Worm (Caenorhabditis elegans) whole organism, young adult: Measurements from ENCODE around the gene ZC190.7.

Experiments used
- Y56A3A.18 ChIP-seq: fragments of 200-800 bp; sonication (Bioruptor generic); IDR thresholded peaks from 2 replicates; pipeline ENCODE4 v1.3.6; 2022; ENCODE audit warnings: missing genetic modification reagents, missing genetic modification characterization, missing compliant biosample characterization
- ceh-100 ChIP-seq: fragments of 200-800 bp; sonication (Bioruptor generic); IDR thresholded peaks from 2 replicates; pipeline ENCODE4 v1.3.6; 2022; ENCODE audit warnings: missing genetic modification reagents, missing genetic modification characterization, missing compliant biosample characterization
- efl-1 ChIP-seq: fragments of 150-350 bp; optimal IDR thresholded peaks from 2 replicates; lab custom pipeline; 2014; ENCODE audit warnings: missing biosample characterization, missing genetic modification reagents, missing genetic modification characterization
- ekl-4 ChIP-seq: fragments of 200-800 bp; sonication (Bioruptor generic); IDR thresholded peaks from 2 replicates; pipeline ENCODE4 v1.3.6; 2022; ENCODE audit warnings: missing genetic modification reagents, missing genetic modification characterization, missing compliant biosample characterization
- hrde-1 ChIP-seq: sonication (generic microtip); optimal IDR thresholded peaks from 2 replicates; lab custom pipeline; 2016; ENCODE audit warnings: missing genetic modification characterization, mild to moderate bottlenecking, missing compliant biosample characterization, moderate library complexity, missing genotype, missing genetic modification reagents, borderline replicate concordance
- pha-4 ChIP-seq: fragments of 150-350 bp; sonication (generic microtip); optimal IDR thresholded peaks from 2 replicates; lab custom pipeline; 2014; ENCODE audit warnings: missing biosample characterization, missing genetic modification reagents, missing genetic modification characterization
- sdz-38 ChIP-seq: sonication (generic microtip); optimal IDR thresholded peaks from 2 replicates; lab custom pipeline; 2016; ENCODE audit warnings: missing genotype, missing genetic modification characterization, missing compliant biosample characterization
- unc-62 ChIP-seq: fragments of 150-350 bp; optimal IDR thresholded peaks from 2 replicates; lab custom pipeline; 2014; ENCODE audit warnings: missing biosample characterization, missing genetic modification reagents, missing genetic modification characterization
- ztf-26 ChIP-seq: sonication (generic microtip); optimal IDR thresholded peaks from 2 replicates; lab custom pipeline; 2017; ENCODE audit warnings: missing genetic modification characterization, missing compliant biosample characterization

DNA sequence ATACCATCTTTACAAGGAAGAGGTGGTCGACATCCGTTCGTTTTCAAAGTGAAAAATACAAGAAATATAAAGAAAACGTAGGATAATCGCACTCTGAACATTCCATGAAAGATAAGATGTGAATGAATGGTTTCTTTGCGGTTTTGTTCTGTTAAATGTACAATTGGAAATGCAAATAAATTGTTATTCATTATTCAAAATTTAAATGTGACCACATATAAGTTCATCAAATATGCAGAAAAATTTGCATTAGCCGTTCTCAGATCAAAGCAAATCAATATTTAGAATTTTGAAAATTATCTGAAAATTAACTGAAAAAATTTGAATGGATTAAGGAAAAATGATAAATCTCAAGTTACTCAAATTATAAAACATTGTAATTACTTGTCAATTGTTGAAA, 25.2 kb upstream of the ZC190.7 start, which contains the start of gene ZC178.2:
- TF ChIP-seq Y56A3A.18 (GFP tag; lab: Robert Waterston, UW) (no peak), sdz-38 (tag; lab: Kevin White, UChicago) (no peak), unc-62 (GFP tag; lab: Kevin White, UChicago) (no peak), ekl-4 (GFP tag; lab: Robert Waterston, UW) (no peak), efl-1 (GFP tag; lab: Kevin White, UChicago) (no peak), hrde-1 (tag; lab: Kevin White, UChicago) (no peak), ztf-26 (tag; lab: Kevin White, UChicago) (no peak), ceh-100 (no peak), pha-4 (no peak)
